Fruit fly (Drosophila melanogaster) whole organism, embryonic: Measurements from ENCODE around the gene Hgsnat.

ENCODE experiments used
- Antp ChIP-seq: fragments of 200-800 bp; sonication (Bioruptor generic); optimal IDR thresholded peaks from 3 replicates; lab custom pipeline; 2016; ENCODE audit warnings: missing biosample characterization, missing genetic modification characterization
- Atf-2 ChIP-seq: fragments of 200-800 bp; sonication (Bioruptor generic); optimal IDR thresholded peaks from 2 replicates; lab custom pipeline; 2016; ENCODE audit warnings: missing biosample characterization, missing genetic modification characterization
- CG10147 ChIP-seq: fragments of 200-800 bp; sonication (Bioruptor generic); optimal IDR thresholded peaks from 2 replicates; lab custom pipeline; 2019; ENCODE audit warnings: missing biosample characterization, mild to moderate bottlenecking, missing genetic modification characterization, moderate library complexity
- CG10366 ChIP-seq: fragments of 200-800 bp; sonication (Bioruptor generic); IDR thresholded peaks from 2 replicates; pipeline ENCODE4 v1.3.6; 2022; ENCODE audit warnings: missing biosample characterization, missing genetic modification characterization
- CG10431 ChIP-seq: fragments of 200-800 bp; sonication (Bioruptor generic); optimal IDR thresholded peaks from 3 replicates; lab custom pipeline; 2018; ENCODE audit warnings: missing biosample characterization, mild to moderate bottlenecking, missing genetic modification characterization
- CG11093 ChIP-seq: fragments of 200-800 bp; sonication (Bioruptor generic); IDR thresholded peaks from 3 replicates; pipeline ENCODE4 v1.3.6; 2022; ENCODE audit warnings: missing biosample characterization, missing genetic modification characterization
- CG11398 ChIP-seq: fragments of 200-800 bp; sonication (Bioruptor generic); optimal IDR thresholded peaks from 2 replicates; lab custom pipeline; 2016; ENCODE audit warnings: missing biosample characterization, missing genetic modification characterization
- CG11696 ChIP-seq: fragments of 200-800 bp; sonication (Bioruptor generic); IDR thresholded peaks from 2 replicates; pipeline ENCODE4 v1.3.6; 2022; ENCODE audit warnings: missing biosample characterization, missing genetic modification characterization
- CG12236 ChIP-seq: fragments of 200-800 bp; sonication (Bioruptor generic); optimal IDR thresholded peaks from 2 replicates; lab custom pipeline; 2016; ENCODE audit warnings: missing biosample characterization, missing genetic modification characterization
- CG14014 ChIP-seq: fragments of 200-800 bp; sonication (Bioruptor generic); IDR thresholded peaks from 2 replicates; pipeline ENCODE4 v1.3.6; 2022; ENCODE audit warnings: missing biosample characterization, missing genetic modification characterization
- CG14965 ChIP-seq: fragments of 200-800 bp; sonication (Bioruptor generic); optimal IDR thresholded peaks from 2 replicates; lab custom pipeline; 2016; ENCODE audit warnings: missing biosample characterization, missing genetic modification characterization, borderline replicate concordance
- CG15601 ChIP-seq: fragments of 200-800 bp; sonication (Bioruptor generic); optimal IDR thresholded peaks from 3 replicates; lab custom pipeline; 2019; ENCODE audit warnings: missing biosample characterization, mild to moderate bottlenecking, missing genetic modification characterization, moderate library complexity
- CG18262 ChIP-seq: fragments of 200-800 bp; optimal IDR thresholded peaks from 3 replicates; lab custom pipeline; 2019; ENCODE audit warnings: missing biosample characterization, mild to moderate bottlenecking, missing genetic modification characterization, moderate library complexity
- CG3163 ChIP-seq: fragments of 200-800 bp; sonication (Bioruptor generic); optimal IDR thresholded peaks from 3 replicates; lab custom pipeline; 2016; ENCODE audit warnings: missing biosample characterization, missing genetic modification characterization
- CG3281 ChIP-seq: fragments of 200-800 bp; sonication (Bioruptor generic); optimal IDR thresholded peaks from 3 replicates; lab custom pipeline; 2017; ENCODE audit warnings: missing biosample characterization, mild to moderate bottlenecking, missing genetic modification characterization
- CG3995 ChIP-seq: fragments of 200-800 bp; sonication (Bioruptor generic); optimal IDR thresholded peaks from 3 replicates; lab custom pipeline; 2016; ENCODE audit warnings: missing biosample characterization, missing genetic modification characterization
- CG4424 ChIP-seq: fragments of 200-800 bp; sonication (Bioruptor generic); optimal IDR thresholded peaks from 3 replicates; lab custom pipeline; 2016; ENCODE audit warnings: missing biosample characterization, missing genetic modification characterization
- CG6689 ChIP-seq: fragments of 200-800 bp; sonication (Bioruptor generic); IDR thresholded peaks from 2 replicates; pipeline ENCODE4 v1.3.6; 2022; ENCODE audit warnings: missing biosample characterization, missing genetic modification characterization
- CG7357 ChIP-seq: fragments of 200-800 bp; sonication (Bioruptor generic); IDR thresholded peaks from 3 replicates; pipeline ENCODE4 v1.3.6; 2022; ENCODE audit warnings: missing biosample characterization, missing genetic modification characterization
- CG7928 ChIP-seq: fragments of 200-800 bp; sonication (Bioruptor generic); optimal IDR thresholded peaks from 2 replicates; lab custom pipeline; 2017; ENCODE audit warnings: missing biosample characterization, mild to moderate bottlenecking, missing genetic modification characterization
- CG8765 ChIP-seq: fragments of 200-800 bp; sonication (Bioruptor generic); IDR thresholded peaks from 2 replicates; pipeline ENCODE4 v1.3.6; 2022; ENCODE audit warnings: missing biosample characterization, missing genetic modification characterization
- CG8944 ChIP-seq: fragments of 200-800 bp; sonication (Bioruptor generic); optimal IDR thresholded peaks from 3 replicates; lab custom pipeline; 2016; ENCODE audit warnings: missing biosample characterization, missing genetic modification characterization
- CG9817 ChIP-seq: fragments of 200-800 bp; sonication (Bioruptor generic); optimal IDR thresholded peaks from 2 replicates; lab custom pipeline; 2018; ENCODE audit warnings: missing biosample characterization, mild to moderate bottlenecking, missing genetic modification characterization, moderate library complexity
- Dek ChIP-seq: fragments of 200-800 bp; sonication (Bioruptor generic); optimal IDR thresholded peaks from 3 replicates; lab custom pipeline; 2019; ENCODE audit warnings: missing biosample characterization, mild to moderate bottlenecking, missing genetic modification characterization, moderate library complexity
- Doc2 ChIP-seq: fragments of 200-800 bp; sonication (Bioruptor generic); IDR thresholded peaks from 2 replicates; pipeline ENCODE4 v1.3.6; 2022; ENCODE audit warnings: missing biosample characterization, missing genetic modification characterization
- Ets97D ChIP-seq: fragments of 200-800 bp; sonication (Bioruptor generic); optimal IDR thresholded peaks from 3 replicates; lab custom pipeline; 2016; ENCODE audit warnings: missing biosample characterization, missing genetic modification characterization
- GATAe ChIP-seq: fragments of 200-800 bp; sonication (Bioruptor generic); conservative IDR thresholded peaks from 2 replicates; pipeline ENCODE4 v1.3.6; 2022; ENCODE audit warnings: missing biosample characterization, missing genetic modification characterization
- Gug ChIP-seq: fragments of 200-800 bp; sonication (Bioruptor generic); IDR thresholded peaks from 4 replicates; pipeline ENCODE4 v1.3.6; 2022; ENCODE audit warnings: missing biosample characterization, missing genetic modification characterization
- H15 ChIP-seq: fragments of 200-800 bp; sonication (Bioruptor generic); IDR thresholded peaks from 3 replicates; pipeline ENCODE4 v1.3.6; 2022; ENCODE audit warnings: missing biosample characterization, missing genetic modification characterization
- HHEX ChIP-seq: fragments of 200-800 bp; sonication (Bioruptor generic); optimal IDR thresholded peaks from 3 replicates; lab custom pipeline; 2017; ENCODE audit warnings: missing biosample characterization, mild to moderate bottlenecking, missing genetic modification characterization, missing genetic modification reagents
- Kr ChIP-seq: fragments of 200-800 bp; sonication (Bioruptor generic); optimal IDR thresholded peaks from 2 replicates; lab custom pipeline; 2017; ENCODE audit warnings: missing biosample characterization, mild to moderate bottlenecking, missing genetic modification characterization
- Mad ChIP-seq: fragments of 200-800 bp; sonication (Bioruptor generic); optimal IDR thresholded peaks from 2 replicates; lab custom pipeline; 2016; ENCODE audit warnings: missing biosample characterization, missing genetic modification characterization
- Oaz ChIP-seq: fragments of 200-800 bp; sonication (Bioruptor generic); IDR thresholded peaks from 2 replicates; pipeline ENCODE4 v1.3.6; 2022; ENCODE audit warnings: missing biosample characterization, missing genetic modification characterization
- Rfx ChIP-seq: fragments of 200-800 bp; sonication (Bioruptor generic); IDR thresholded peaks from 2 replicates; pipeline ENCODE4 v1.3.6; 2022; ENCODE audit warnings: missing biosample characterization, missing genetic modification characterization
- Scr ChIP-seq: fragments of 200-800 bp; sonication (Bioruptor generic); IDR thresholded peaks from 2 replicates; pipeline ENCODE4 v1.3.6; 2022; ENCODE audit warnings: missing biosample characterization, missing genetic modification characterization; ENCODE audit not compliant: partially characterized antibody
- ara ChIP-seq: fragments of 200-800 bp; sonication (Bioruptor generic); IDR thresholded peaks from 2 replicates; pipeline ENCODE4 v1.3.6; 2022; ENCODE audit warnings: missing biosample characterization, missing genetic modification characterization
- btn ChIP-seq: fragments of 200-800 bp; sonication (Bioruptor generic); optimal IDR thresholded peaks from 2 replicates; lab custom pipeline; 2016; ENCODE audit warnings: missing biosample characterization, missing genetic modification characterization
- chn ChIP-seq: fragments of 200-800 bp; sonication (Bioruptor generic); optimal IDR thresholded peaks from 2 replicates; lab custom pipeline; 2016; ENCODE audit warnings: missing biosample characterization, missing genetic modification characterization
- ci ChIP-seq: fragments of 200-800 bp; sonication (Bioruptor generic); IDR thresholded peaks from 3 replicates; pipeline ENCODE4 v1.3.6; 2022; ENCODE audit warnings: missing biosample characterization, missing genetic modification characterization
- esg ChIP-seq: fragments of 200-800 bp; sonication (Bioruptor generic); conservative IDR thresholded peaks from 2 replicates; pipeline ENCODE4 v1.3.6; 2022; ENCODE audit warnings: missing biosample characterization, missing genetic modification characterization
- fru ChIP-seq: fragments of >200 bp; optimal IDR thresholded peaks from 2 replicates; lab custom pipeline; 2017
- gce ChIP-seq: fragments of 200-800 bp; sonication (Bioruptor generic); IDR thresholded peaks from 3 replicates; pipeline ENCODE4 v1.3.6; 2022; ENCODE audit warnings: missing biosample characterization, missing genetic modification characterization
- otp ChIP-seq: fragments of 200-800 bp; sonication (Bioruptor generic); IDR thresholded peaks from 3 replicates; pipeline ENCODE4, ENCODE4 v1.3.6; 2022; ENCODE audit warnings: missing biosample characterization, missing genetic modification characterization
- p53 ChIP-seq: fragments of 200-800 bp; sonication (Bioruptor generic); optimal IDR thresholded peaks from 2 replicates; lab custom pipeline; 2016; ENCODE audit warnings: missing biosample characterization, missing genetic modification characterization
- pnt ChIP-seq: fragments of 200-800 bp; sonication (Bioruptor generic); optimal IDR thresholded peaks from 3 replicates; lab custom pipeline; 2016; ENCODE audit warnings: missing biosample characterization, missing genetic modification characterization
- prd ChIP-seq, 3 experiments: fragments of >200 bp in 2 of 3; fragments of 200-800 bp in 1 of 3; sonication (Bioruptor generic) in 1 of 3; optimal IDR thresholded peaks in 2 of 3; IDR thresholded peaks in 1 of 3; 2 replicates in 2 of 3; 3 replicates in 1 of 3; pipeline versions ENCODE4 v1.3.6 to Lab custom; 2017 to 2022; ENCODE audit warnings: missing biosample characterization in 1 of 3, missing genetic modification characterization in 1 of 3
- psq ChIP-seq: fragments of 200-800 bp; sonication (Bioruptor generic); optimal IDR thresholded peaks from 2 replicates; lab custom pipeline; 2017; ENCODE audit warnings: missing biosample characterization, missing genetic modification characterization
- sob ChIP-seq: fragments of 200-800 bp; sonication (Bioruptor generic); IDR thresholded peaks from 2 replicates; pipeline ENCODE4 v1.3.6; 2022; ENCODE audit warnings: missing biosample characterization, missing genetic modification characterization
- sr ChIP-seq: fragments of 200-800 bp; sonication (Bioruptor generic); IDR thresholded peaks from 3 replicates; pipeline ENCODE4 v1.3.6; 2022; ENCODE audit warnings: missing biosample characterization, missing genetic modification characterization
- ttk ChIP-seq: fragments of 200-800 bp; sonication (Bioruptor generic); IDR thresholded peaks from 2 replicates; pipeline ENCODE4 v2.1.2; 2022; ENCODE audit warnings: missing biosample characterization, missing genetic modification characterization
- wek ChIP-seq: fragments of 200-800 bp; sonication (Bioruptor generic); optimal IDR thresholded peaks from 3 replicates; lab custom pipeline; 2018; ENCODE audit warnings: missing biosample characterization, mild to moderate bottlenecking, missing genetic modification characterization, moderate library complexity

The Hgsnat gene

DNA sequence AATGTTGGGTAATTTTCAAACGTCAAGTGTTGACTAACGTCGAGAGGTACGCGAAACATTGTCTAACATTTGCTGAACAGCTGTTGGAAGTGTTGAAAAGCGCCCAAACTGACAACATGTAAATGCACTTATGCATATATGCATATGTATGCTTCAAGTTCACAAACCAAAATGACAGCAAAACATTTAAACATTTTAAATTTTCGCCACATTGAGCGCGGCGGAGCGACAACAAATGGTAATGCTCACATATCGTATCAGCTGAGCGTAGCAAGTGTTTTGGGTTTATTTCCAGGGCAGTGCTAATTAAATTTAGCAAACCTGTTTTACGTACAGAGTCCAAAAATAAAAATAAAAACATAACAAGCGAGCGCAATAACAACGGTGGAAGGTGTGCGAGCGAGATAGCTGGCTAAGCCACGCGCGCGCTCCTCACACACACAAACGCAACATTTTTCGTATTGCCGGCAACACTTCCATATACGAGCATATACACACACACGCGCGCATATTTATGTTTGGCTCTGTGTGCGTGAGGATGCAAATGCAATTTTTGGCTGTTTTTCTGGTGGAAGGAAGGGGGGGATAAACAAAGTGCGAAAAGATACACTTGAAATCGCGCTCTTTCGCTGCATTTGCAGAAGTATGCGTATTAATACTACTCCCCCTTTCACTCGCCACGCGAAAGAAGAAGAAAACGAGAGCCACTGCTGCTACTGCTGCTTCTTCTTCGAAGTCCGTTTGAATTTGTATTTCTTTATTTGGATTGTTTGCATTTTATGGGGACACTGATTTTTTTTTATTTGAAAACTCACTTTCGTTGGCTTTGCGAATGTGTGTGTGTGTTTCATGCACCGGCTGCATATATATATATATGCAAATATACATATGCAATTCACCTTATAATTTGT, 11.8 kb downstream of the Hgsnat start (continued):
- TF ChIP-seq Oaz (GFP tag; lab: Robert Waterston, UW) (no peak), gce (GFP tag; lab: Robert Waterston, UW) (no peak), CG10366 (GFP tag; lab: Robert Waterston, UW) (no peak), Atf-2 (GFP tag; lab: Kevin White, UChicago) (no peak), HHEX (no peak), CG8765 (GFP tag; lab: Robert Waterston, UW) (no peak), pnt (GFP tag; lab: Kevin White, UChicago) (no peak), CG10147 (GFP tag; lab: Kevin White, UChicago) (no peak), CG11093 (no peak), prd (optimal IDR thresholded peaks at IDR 0.05; lab: Kevin White, UChicago) (no peak), prd (GFP tag; IDR thresholded peaks at IDR 0.05; lab: Robert Waterston, UW) (no peak), CG7928 (GFP tag; lab: Kevin White, UChicago) (no peak), CG9817 (tag; lab: Kevin White, UChicago) (peak; percentile 1), Scr (GFP tag; lab: Robert Waterston, UW) (no peak), btn (GFP tag; lab: Kevin White, UChicago) (peak; percentile 1), CG11398 (GFP tag; lab: Kevin White, UChicago) (peak; percentile 46), CG10431 (GFP tag; lab: Kevin White, UChicago) (no peak), CG6689 (GFP tag; lab: Robert Waterston, UW) (no peak), CG4424 (GFP tag; lab: Kevin White, UChicago) (peak; percentile 35), esg (no peak), CG3281 (GFP tag; lab: Kevin White, UChicago) (peak; percentile 46), ci (GFP tag; lab: Robert Waterston, UW) (no peak), GATAe (GFP tag; lab: Robert Waterston, UW) (no peak), CG3995 (no peak), sr (GFP tag; lab: Robert Waterston, UW) (no peak), CG7357 (GFP tag; lab: Robert Waterston, UW) (no peak), sob (GFP tag; lab: Robert Waterston, UW) (no peak), p53 (no peak), chn (GFP tag; lab: Kevin White, UChicago) (peak; percentile 33), CG14014 (GFP tag; lab: Robert Waterston, UW) (no peak), wek (GFP tag; lab: Kevin White, UChicago) (no peak), H15 (GFP tag; lab: Robert Waterston, UW) (no peak), Mad (GFP tag; lab: Kevin White, UChicago) (peak; percentile 9), CG11696 (GFP tag; lab: Robert Waterston, UW) (no peak), Gug (GFP tag; lab: Robert Waterston, UW) (no peak), ara (GFP tag; lab: Robert Waterston, UW) (no peak), CG3163 (GFP tag; lab: Kevin White, UChicago) (no peak), fru (lab: Kevin White, UChicago) (no peak), Antp (peak; percentile 21), ttk (GFP tag; lab: Robert Waterston, UW) (no peak), otp (GFP tag; lab: Robert Waterston, UW) (no peak), psq (GFP tag; lab: Kevin White, UChicago) (no peak), CG15601 (tag; lab: Kevin White, UChicago) (peak; percentile 27), Rfx (GFP tag; lab: Robert Waterston, UW) (no peak), CG8944 (peak; percentile 14), CG14965 (GFP tag; lab: Kevin White, UChicago) (no peak), CG18262 (tag; lab: Kevin White, UChicago) (no peak), Dek (tag; lab: Kevin White, UChicago) (peak; percentile 29), Doc2 (GFP tag; lab: Robert Waterston, UW) (no peak), Ets97D (GFP tag; lab: Kevin White, UChicago) (peak; percentile 55), CG12236 (no peak), Kr (GFP tag; lab: Kevin White, UChicago) (no peak)
